Worm (Caenorhabditis elegans): ENCODE data around the gene T28B11.1.

Gene T28B11.1

DNA sequence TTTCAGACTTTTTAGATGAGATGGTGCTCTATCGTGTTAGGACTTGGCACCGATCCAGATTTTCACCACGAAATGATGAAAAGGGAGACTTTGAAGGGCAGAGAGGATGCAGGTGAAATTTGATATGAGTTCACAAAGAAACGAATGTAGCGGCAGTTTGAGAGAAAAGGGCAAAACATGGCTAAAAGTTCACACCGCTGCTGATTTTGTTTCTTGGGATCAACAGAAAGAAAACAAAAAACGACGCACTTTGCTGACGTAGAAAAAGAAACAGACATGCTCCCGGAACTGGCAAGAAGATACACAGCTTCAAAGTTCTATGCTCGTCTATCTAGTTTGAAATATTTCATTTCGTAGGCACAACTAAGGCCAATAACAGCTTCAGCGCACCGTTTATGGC, 8.6 kb downstream of the T28B11.1 start:
- TF ChIP-seq sea-1 (GFP tag; conservative IDR thresholded peaks at IDR 0.05) (no peak), hnd-1 (tag; optimal IDR thresholded peaks at IDR 0.05) (no peak), tra-4 (tag; optimal IDR thresholded peaks at IDR 0.05) (no peak), hmbx-1 (tag; optimal IDR thresholded peaks at IDR 0.05) (no peak), aly-1 (tag; optimal IDR thresholded peaks at IDR 0.05) (no peak), ama-1 (optimal IDR thresholded peaks at IDR 0.05) (no peak), tbx-11 (GFP tag; IDR thresholded peaks at IDR 0.05) (no peak), flt-1 (GFP tag; IDR thresholded peaks at IDR 0.05) (no peak), ets-7 (tag; optimal IDR thresholded peaks at IDR 0.05) (no peak), B0310.2 (tag; optimal IDR thresholded peaks at IDR 0.05) (no peak), F13C5.2 (tag; optimal IDR thresholded peaks at IDR 0.05) (no peak), hmg-4 (GFP tag; optimal IDR thresholded peaks at IDR 0.05) (no peak), pes-1 (GFP tag; IDR thresholded peaks at IDR 0.05) (no peak), scrt-1 (GFP tag; IDR thresholded peaks at IDR 0.05) (no peak)

ce11 chrV:10723181-10723580, 9.0 kb downstream of the T28B11.1 start:
- no peak for TF ChIP-seq tbx-11 (GFP tag; IDR thresholded peaks at IDR 0.05)
- no peak for TF ChIP-seq sea-1 (GFP tag; conservative IDR thresholded peaks at IDR 0.05)
- TF ChIP-seq hnd-1 (tag; optimal IDR thresholded peaks at IDR 0.05), result no peak
- no peak for TF ChIP-seq F13C5.2 (tag; optimal IDR thresholded peaks at IDR 0.05)
- TF ChIP-seq ceh-13 (GFP tag; optimal IDR thresholded peaks at IDR 0.05), result no peak
- TF ChIP-seq pes-1 (GFP tag; IDR thresholded peaks at IDR 0.05), result no peak
- TF ChIP-seq ceh-36 (tag; optimal IDR thresholded peaks at IDR 0.05), result no peak
- no peak for TF ChIP-seq hmg-4 (GFP tag; optimal IDR thresholded peaks at IDR 0.05)
- TF ChIP-seq aly-1 (tag; optimal IDR thresholded peaks at IDR 0.05), result no peak
- no peak for TF ChIP-seq hmbx-1 (tag; optimal IDR thresholded peaks at IDR 0.05)
- no peak for TF ChIP-seq tbx-37 (GFP tag; conservative IDR thresholded peaks at IDR 0.05)
- no peak for TF ChIP-seq flt-1 (GFP tag; IDR thresholded peaks at IDR 0.05)
- no peak for TF ChIP-seq tra-4 (tag; optimal IDR thresholded peaks at IDR 0.05)
- no peak for TF ChIP-seq ama-1 (optimal IDR thresholded peaks at IDR 0.05)
- TF ChIP-seq ets-7 (tag; optimal IDR thresholded peaks at IDR 0.05), result no peak
- no peak for TF ChIP-seq B0310.2 (tag; optimal IDR thresholded peaks at IDR 0.05)
- TF ChIP-seq scrt-1 (GFP tag; IDR thresholded peaks at IDR 0.05), result no peak

- TF ChIP-seq pes-1 (GFP tag; IDR thresholded peaks at IDR 0.05), result no peak
Observed at ce11 chrV:10722595-10722994, 9.6 kb downstream of the T28B11.1 start.

- TF ChIP-seq scrt-1 (GFP tag; IDR thresholded peaks at IDR 0.05) (0 out of 2 replicates have a peak, but pooled peaks have one; percentile 36), ets-7 (tag; optimal IDR thresholded peaks at IDR 0.05) (no peak)
Observed at ce11 chrV:10721912-10722426, 10.3 kb downstream of the T28B11.1 start.

ce11 chrV:10721304-10721703, 10.9 kb downstream of the T28B11.1 start:
- TF ChIP-seq hmg-4 (GFP tag; optimal IDR thresholded peaks at IDR 0.05) (no peak), pes-1 (GFP tag; IDR thresholded peaks at IDR 0.05) (no peak), ceh-36 (tag; optimal IDR thresholded peaks at IDR 0.05) (no peak), scrt-1 (GFP tag; IDR thresholded peaks at IDR 0.05) (no peak), B0310.2 (tag; optimal IDR thresholded peaks at IDR 0.05) (no peak), ama-1 (optimal IDR thresholded peaks at IDR 0.05) (no peak), ets-7 (tag; optimal IDR thresholded peaks at IDR 0.05) (no peak), tbx-11 (GFP tag; IDR thresholded peaks at IDR 0.05) (no peak), sea-1 (GFP tag; conservative IDR thresholded peaks at IDR 0.05) (no peak), flt-1 (GFP tag; IDR thresholded peaks at IDR 0.05) (no peak)

DNA sequence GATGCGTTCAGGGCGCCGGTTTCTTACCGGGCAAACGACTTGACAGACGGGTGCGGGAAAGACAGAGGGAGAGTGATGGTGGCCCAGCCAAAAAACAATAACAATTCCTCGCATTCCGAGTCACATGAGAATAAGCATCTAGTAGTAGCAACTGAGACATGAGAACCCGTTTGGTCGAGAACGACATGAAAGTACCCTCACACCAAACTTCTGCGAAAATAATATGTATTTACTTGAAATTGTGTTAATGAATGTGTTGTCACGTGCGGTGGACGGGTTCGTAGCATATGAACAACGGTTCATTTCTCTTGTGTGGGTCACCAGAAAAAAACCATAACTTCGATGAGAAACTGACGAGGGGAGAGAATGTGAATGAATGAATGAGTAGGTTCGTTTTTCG, 11.3 kb downstream of the T28B11.1 start:
- TF ChIP-seq pes-1 (GFP tag; IDR thresholded peaks at IDR 0.05) (no peak), aly-1 (tag; optimal IDR thresholded peaks at IDR 0.05) (no peak), tbx-37 (GFP tag; conservative IDR thresholded peaks at IDR 0.05) (no peak), F13C5.2 (tag; optimal IDR thresholded peaks at IDR 0.05) (no peak), ceh-36 (tag; optimal IDR thresholded peaks at IDR 0.05) (no peak), tbx-11 (GFP tag; IDR thresholded peaks at IDR 0.05) (no peak), ceh-13 (GFP tag; optimal IDR thresholded peaks at IDR 0.05) (no peak), scrt-1 (GFP tag; IDR thresholded peaks at IDR 0.05) (no peak), sea-1 (GFP tag; conservative IDR thresholded peaks at IDR 0.05) (no peak), tra-4 (tag; optimal IDR thresholded peaks at IDR 0.05) (no peak), hmg-4 (GFP tag; optimal IDR thresholded peaks at IDR 0.05) (no peak), hmbx-1 (tag; optimal IDR thresholded peaks at IDR 0.05) (no peak), flt-1 (GFP tag; IDR thresholded peaks at IDR 0.05) (no peak), ama-1 (optimal IDR thresholded peaks at IDR 0.05) (no peak), ets-7 (tag; optimal IDR thresholded peaks at IDR 0.05) (no peak)

ce11 chrV:10720303-10720847, 11.8 kb downstream of the T28B11.1 start:
- TF ChIP-seq tbx-11 (GFP tag; IDR thresholded peaks at IDR 0.05) (no peak), B0310.2 (tag; optimal IDR thresholded peaks at IDR 0.05) (no peak), ceh-36 (tag; optimal IDR thresholded peaks at IDR 0.05) (no peak), scrt-1 (GFP tag; IDR thresholded peaks at IDR 0.05) (no peak), hmg-4 (GFP tag; optimal IDR thresholded peaks at IDR 0.05) (no peak), ama-1 (optimal IDR thresholded peaks at IDR 0.05) (no peak), ets-7 (tag; optimal IDR thresholded peaks at IDR 0.05) (no peak), ceh-13 (GFP tag; optimal IDR thresholded peaks at IDR 0.05) (no peak), pes-1 (GFP tag; IDR thresholded peaks at IDR 0.05) (no peak), tra-4 (tag; optimal IDR thresholded peaks at IDR 0.05) (no peak), hmbx-1 (tag; optimal IDR thresholded peaks at IDR 0.05) (no peak), tbx-37 (GFP tag; conservative IDR thresholded peaks at IDR 0.05) (no peak), F13C5.2 (tag; optimal IDR thresholded peaks at IDR 0.05) (no peak), aly-1 (tag; optimal IDR thresholded peaks at IDR 0.05) (no peak)

ce11 chrV:10719833-10720170, 12.4 kb downstream of the T28B11.1 start:
- TF ChIP-seq tra-4 (tag; optimal IDR thresholded peaks at IDR 0.05) (no peak), sea-1 (GFP tag; conservative IDR thresholded peaks at IDR 0.05) (0 out of 2 replicates have a peak, but pooled peaks have one; percentile 13)
